Fruit fly (Drosophila melanogaster) whole organism, pupa: Measurements from ENCODE around the gene CG7872.

ENCODE experiments used
- CG10348 ChIP-seq: fragments of 200-800 bp; sonication (Bioruptor generic); IDR thresholded peaks from 2 replicates; pipeline ENCODE4 v1.3.6; 2022; ENCODE audit warnings: missing biosample characterization, missing genetic modification characterization
- CG12605 ChIP-seq: fragments of 200-800 bp; sonication (Bioruptor generic); IDR thresholded peaks from 2 replicates; pipeline ENCODE4 v1.3.6; 2022; ENCODE audit warnings: missing biosample characterization, missing genetic modification characterization
- CG13204 ChIP-seq: fragments of 200-800 bp; sonication (Bioruptor generic); optimal IDR thresholded peaks from 2 replicates; lab custom pipeline; 2018; ENCODE audit warnings: missing biosample characterization, mild to moderate bottlenecking, missing genetic modification characterization, moderate library complexity
- CG14655 ChIP-seq: fragments of 200-800 bp; sonication (Bioruptor generic); optimal IDR thresholded peaks from 3 replicates; lab custom pipeline; 2017; ENCODE audit warnings: mild to moderate bottlenecking, missing biosample characterization, missing genetic modification reagents, missing genetic modification characterization
- CG15710 ChIP-seq: fragments of 200-800 bp; sonication (Bioruptor generic); optimal IDR thresholded peaks from 2 replicates; lab custom pipeline; 2018; ENCODE audit warnings: missing biosample characterization, mild to moderate bottlenecking, missing genetic modification characterization, moderate library complexity
- CG17806 ChIP-seq: fragments of 200-800 bp; sonication (Bioruptor generic); optimal IDR thresholded peaks from 2 replicates; lab custom pipeline; 2018; ENCODE audit warnings: missing biosample characterization, mild to moderate bottlenecking, missing genetic modification characterization, moderate library complexity
- CG32121 ChIP-seq: fragments of 200-800 bp; sonication (Bioruptor generic); IDR thresholded peaks from 2 replicates; pipeline ENCODE4 v1.3.6; 2022; ENCODE audit warnings: missing biosample characterization, missing genetic modification characterization
- CG34367 ChIP-seq: fragments of 200-800 bp; sonication (Bioruptor generic); optimal IDR thresholded peaks from 2 replicates; lab custom pipeline; 2018; ENCODE audit warnings: missing biosample characterization, mild to moderate bottlenecking, missing genetic modification characterization
- CG4496 ChIP-seq: fragments of 200-800 bp; sonication (Bioruptor generic); IDR thresholded peaks from 3 replicates; pipeline ENCODE4 v1.3.6; 2022; ENCODE audit warnings: missing biosample characterization, missing genetic modification characterization
- CG8159 ChIP-seq: fragments of 200-800 bp; sonication (Bioruptor generic); optimal IDR thresholded peaks from 3 replicates; lab custom pipeline; 2018; ENCODE audit warnings: missing biosample characterization, mild to moderate bottlenecking, missing genetic modification characterization, moderate library complexity
- CG8301 ChIP-seq: fragments of 200-800 bp; sonication (Bioruptor generic); optimal IDR thresholded peaks from 2 replicates; lab custom pipeline; 2018; ENCODE audit warnings: missing biosample characterization, mild to moderate bottlenecking, missing genetic modification characterization
- CG9948 ChIP-seq: fragments of 200-800 bp; sonication (Bioruptor generic); optimal IDR thresholded peaks from 2 replicates; lab custom pipeline; 2018; ENCODE audit warnings: missing biosample characterization, mild to moderate bottlenecking, missing genetic modification characterization, moderate library complexity
- D1 ChIP-seq: fragments of 200-800 bp; sonication (Bioruptor generic); optimal IDR thresholded peaks from 2 replicates; lab custom pipeline; 2018; ENCODE audit warnings: missing biosample characterization, mild to moderate bottlenecking, missing genetic modification characterization, moderate library complexity
- EcR ChIP-seq: fragments of 200-800 bp; sonication (Bioruptor generic); optimal IDR thresholded peaks from 3 replicates; lab custom pipeline; 2019; ENCODE audit warnings: missing biosample characterization, missing genetic modification characterization, mild to moderate bottlenecking, moderate library complexity, missing genetic modification reagents
- Ets98B ChIP-seq: fragments of 200-800 bp; sonication (Bioruptor generic); IDR thresholded peaks from 2 replicates; pipeline ENCODE4 v1.3.6; 2022; ENCODE audit warnings: missing biosample characterization, missing genetic modification characterization
- Pif1A ChIP-seq: fragments of 200-800 bp; sonication (Bioruptor generic); optimal IDR thresholded peaks from 3 replicates; lab custom pipeline; 2016; ENCODE audit warnings: missing biosample characterization, missing genetic modification characterization
- Pif1B ChIP-seq: fragments of 200-800 bp; sonication (Bioruptor generic); optimal IDR thresholded peaks from 3 replicates; lab custom pipeline; 2016; ENCODE audit warnings: missing biosample characterization, missing genetic modification characterization
- Snoo ChIP-seq: fragments of 200-800 bp; sonication (Bioruptor generic); optimal IDR thresholded peaks from 3 replicates; lab custom pipeline; 2017; ENCODE audit warnings: missing biosample characterization, mild to moderate bottlenecking, missing genetic modification characterization, inconsistent platforms
- fd96Ca ChIP-seq: fragments of 200-800 bp; sonication (Bioruptor generic); IDR thresholded peaks from 3 replicates; pipeline ENCODE4 v1.3.6; 2022; ENCODE audit warnings: missing biosample characterization, missing genetic modification characterization
- gl ChIP-seq: fragments of 200-800 bp; sonication (Bioruptor generic); optimal IDR thresholded peaks from 2 replicates; lab custom pipeline; 2018; ENCODE audit warnings: missing biosample characterization, mild to moderate bottlenecking, missing genetic modification characterization
- rn ChIP-seq: fragments of 200-800 bp; sonication (Bioruptor generic); IDR thresholded peaks from 2 replicates; pipeline ENCODE4 v1.3.6; 2022; ENCODE audit warnings: missing biosample characterization, missing genetic modification characterization

CG7872 gene

DNA sequence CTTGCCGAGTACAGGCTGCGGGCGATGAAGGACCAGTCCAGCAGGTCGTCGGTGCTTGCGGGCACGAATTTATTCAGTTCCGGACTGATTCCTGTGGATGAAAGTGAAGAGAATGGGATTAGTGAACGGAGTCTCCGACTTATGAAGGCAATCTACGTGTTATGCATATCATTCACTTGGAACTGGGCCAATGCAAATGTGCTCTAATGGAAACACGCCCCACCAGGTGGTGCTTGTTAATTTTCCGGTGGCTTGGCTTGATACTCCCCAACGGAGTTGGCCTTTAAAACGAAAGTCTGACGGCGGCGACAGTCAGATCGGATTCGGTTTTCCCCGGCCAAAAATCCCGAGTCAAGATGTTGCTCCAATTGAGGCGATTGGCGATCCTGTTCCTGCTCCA, 9.4 kb downstream of the CG7872 start, which contains the start of gene Alp11:
Gene Alp11 (plus strand): TSS at position 301 of the 400 bp plus-strand sequence.
- TF ChIP-seq CG10348 (GFP tag; lab: Robert Waterston, UW) = no peak

- TF ChIP-seq EcR (peak; percentile 66), CG4496 (GFP tag; lab: Robert Waterston, UW) (0 out of 3 replicates have a peak, but pooled peaks have one; percentile 42), Ets98B (GFP tag; lab: Robert Waterston, UW) (no peak)
Measured at dm6 chrX:15591721-15592491, 13.9 kb downstream of the CG7872 start.

dm6 chrX:15592822-15593476, 14.9 kb downstream of the CG7872 start:
- TF ChIP-seq EcR (peak; percentile 33), Pif1B (GFP tag; lab: Kevin White, UChicago) (no peak), CG13204 (GFP tag; lab: Kevin White, UChicago) (no peak)
- TF ChIP-seq, all 21 proteins: peak for 1

DNA sequence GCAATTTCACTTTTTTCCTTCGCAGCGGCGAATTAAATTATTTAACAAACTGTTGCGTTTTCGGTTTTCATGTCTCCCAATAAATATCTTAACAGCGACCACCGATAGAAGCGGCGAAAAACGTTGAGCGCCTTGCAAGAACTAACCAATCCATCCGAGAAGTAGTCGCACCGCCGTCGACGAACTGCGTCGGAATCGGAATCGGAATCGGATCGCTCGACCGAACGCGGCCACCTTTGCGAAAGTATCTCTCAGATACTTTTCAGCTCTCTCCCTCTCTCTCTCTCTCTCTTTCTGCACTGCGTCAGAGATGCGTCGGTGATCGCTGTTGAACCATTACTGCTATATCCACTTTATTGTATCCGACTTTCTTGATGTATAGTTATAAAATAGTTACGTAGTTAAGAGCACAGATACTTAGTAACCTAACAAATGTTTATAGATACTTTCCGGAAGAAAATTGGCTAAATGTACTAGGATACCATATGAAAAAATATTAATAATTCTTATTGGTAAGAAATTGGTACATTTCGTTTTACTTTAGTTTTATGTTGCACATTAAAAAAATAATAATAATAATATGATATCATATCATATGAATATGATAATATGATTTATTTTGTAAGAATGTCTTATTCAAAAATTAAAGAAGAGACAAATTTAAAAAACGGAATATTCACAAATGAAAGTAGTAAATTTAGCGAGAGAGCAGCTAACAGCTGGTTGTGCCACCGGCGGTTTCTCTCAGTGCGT, 15.6 kb downstream of the CG7872 start, which contains the start of gene Chsy:
Gene Chsy (minus strand): TSS at position 58 of the 753 bp plus-strand sequence.
- TF ChIP-seq CG13204 (GFP tag; lab: Kevin White, UChicago) = peak; percentile 2
- TF ChIP-seq fd96Ca (GFP tag; lab: Robert Waterston, UW) = peak; percentile 13; the same call in 1 of the 3 replicates
- peak; percentile 3 for TF ChIP-seq D1
- TF ChIP-seq gl (tag; lab: Kevin White, UChicago) = no peak
- TF ChIP-seq CG15710 (tag; lab: Kevin White, UChicago) = peak; percentile 1
- TF ChIP-seq CG4496 (GFP tag; lab: Robert Waterston, UW) = 0 out of 3 replicates have a peak, but pooled peaks have one; percentile 47
- TF ChIP-seq EcR = no peak
- TF ChIP-seq CG32121 (GFP tag; lab: Robert Waterston, UW) = peak; percentile 15; the same call in 1 of the 2 replicates
- TF ChIP-seq Pif1A = no peak
- peak; percentile 37; the same call in 1 of the 2 replicates for TF ChIP-seq CG12605
- peak; percentile 14 for TF ChIP-seq Ets98B (GFP tag; lab: Robert Waterston, UW)
- peak; percentile 53 for TF ChIP-seq CG14655 (GFP tag; lab: Kevin White, UChicago)
- peak; percentile 24 for TF ChIP-seq CG8159 (tag; lab: Kevin White, UChicago)

DNA sequence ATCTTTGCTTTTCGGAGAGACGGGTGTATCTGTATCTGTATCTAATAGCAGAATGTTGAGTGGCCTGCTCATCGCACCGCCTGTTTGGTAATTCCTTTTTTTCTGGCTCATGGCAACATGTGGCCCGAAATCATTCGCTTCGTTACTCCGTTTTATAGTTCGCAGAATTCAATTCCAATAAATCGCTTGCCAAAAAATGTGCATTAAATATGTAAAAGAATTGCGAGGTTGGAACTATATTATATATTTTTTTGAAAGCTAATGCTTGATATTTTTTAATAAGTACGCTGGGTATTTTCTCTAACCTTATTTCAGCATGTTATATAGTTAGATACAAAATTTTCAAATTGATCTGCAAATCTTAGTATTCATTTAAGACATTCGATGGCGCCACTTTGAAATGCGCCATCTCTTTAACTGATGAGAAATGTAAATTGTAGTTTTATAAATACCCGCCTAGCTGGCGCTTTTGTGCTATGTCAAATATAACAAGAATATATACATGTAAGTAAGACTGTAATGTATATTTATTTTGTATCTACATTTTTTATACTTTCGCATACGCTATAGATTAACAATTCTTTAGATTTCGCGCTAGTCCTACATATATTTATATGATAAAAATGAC, 16.3 kb downstream of the CG7872 start:
- TF ChIP-seq D1 (no peak), Snoo (tag; lab: Kevin White, UChicago) (no peak), Pif1A (no peak), Ets98B (GFP tag; lab: Robert Waterston, UW) (peak; percentile 1; the same call in 1 of the 2 replicates), CG4496 (GFP tag; lab: Robert Waterston, UW) (0 out of 3 replicates have a peak, but pooled peaks have one; percentile 4)
- TF ChIP-seq, all 21 proteins: peak for 2

- no peak for TF ChIP-seq D1
- TF ChIP-seq CG4496 (GFP tag; lab: Robert Waterston, UW) = peak; percentile 64; the same call in 2 of the 3 replicates
- peak; percentile 32 for TF ChIP-seq Pif1A
- no peak for TF ChIP-seq rn (GFP tag; lab: Robert Waterston, UW)
- TF ChIP-seq CG17806 = no peak
- no peak for TF ChIP-seq CG13204 (GFP tag; lab: Kevin White, UChicago)
- no peak for TF ChIP-seq CG8159 (tag; lab: Kevin White, UChicago)
- TF ChIP-seq CG8301 (tag; lab: Kevin White, UChicago) = peak; percentile 2
- no peak for TF ChIP-seq CG14655 (GFP tag; lab: Kevin White, UChicago)
- TF ChIP-seq fd96Ca (GFP tag; lab: Robert Waterston, UW) = peak; percentile 79
- no peak for TF ChIP-seq gl (tag; lab: Kevin White, UChicago)
- no peak for TF ChIP-seq CG34367
- TF ChIP-seq Ets98B (GFP tag; lab: Robert Waterston, UW) = no peak
- peak; percentile 67 for TF ChIP-seq CG32121 (GFP tag; lab: Robert Waterston, UW)
- TF ChIP-seq CG12605 = peak; percentile 33; the same call in 1 of the 2 replicates
- TF ChIP-seq CG9948 (tag; lab: Kevin White, UChicago) = no peak
- TF ChIP-seq CG15710 (tag; lab: Kevin White, UChicago) = no peak
- TF ChIP-seq EcR = no peak
- no peak for TF ChIP-seq Pif1B (GFP tag; lab: Kevin White, UChicago)
Measured at dm6 chrX:15599697-15600096, 21.7 kb downstream of the CG7872 start.
